Worm (Caenorhabditis elegans): ENCODE data around the gene ZK673.1.

The ZK673.1 gene

DNA sequence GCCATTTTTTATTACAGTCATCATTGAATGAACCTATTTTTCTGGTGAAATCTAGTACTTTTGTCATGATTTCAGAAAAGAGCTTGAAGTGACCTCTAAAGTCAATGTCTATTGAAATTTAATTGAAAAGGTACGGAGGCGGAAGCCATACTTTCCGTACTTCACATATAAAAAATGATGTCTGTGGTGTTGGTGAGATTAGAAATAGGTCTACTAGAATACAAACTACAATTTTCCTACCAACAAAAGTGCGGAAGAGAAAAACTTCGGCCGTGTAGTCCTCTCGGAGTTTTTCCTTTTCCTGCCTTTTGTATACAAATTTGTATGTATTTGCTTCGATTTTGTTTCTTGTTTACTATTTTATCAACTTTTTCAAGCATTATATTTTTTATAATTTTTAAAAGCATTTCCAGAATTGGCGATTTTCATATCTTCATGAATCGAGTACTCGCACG lies 47.6 kb upstream of the ZK673.1 start, which contains the start of gene T09F3.4 (continued):
- TF ChIP-seq lin-26 (GFP tag; IDR thresholded peaks at IDR 0.05), result peak; percentile 9; the same call in 1 of the 2 replicates
- TF ChIP-seq ccch-3 (GFP tag; optimal IDR thresholded peaks at IDR 0.05), result no peak
- TF ChIP-seq egl-44 (GFP tag; IDR thresholded peaks at IDR 0.05), result 0 out of 2 replicates have a peak, but pooled peaks have one; percentile 8
- TF ChIP-seq ceh-100 (GFP tag; IDR thresholded peaks at IDR 0.05), result peak; percentile 62; the same call in 1 of the 2 replicates
- peak; percentile 61 for TF ChIP-seq athp-1 (tag; optimal IDR thresholded peaks at IDR 0.05)
- no peak for TF ChIP-seq atf-7 (tag; optimal IDR thresholded peaks at IDR 0.05)
- peak; percentile 45 for TF ChIP-seq hmg-1.2 (GFP tag; IDR thresholded peaks at IDR 0.05)
- peak; percentile 10 for TF ChIP-seq attf-5 (GFP tag; optimal IDR thresholded peaks at IDR 0.05)
- no peak for TF ChIP-seq attf-3 (GFP tag; conservative IDR thresholded peaks at IDR 0.05)
- TF ChIP-seq akir-1 (GFP tag; optimal IDR thresholded peaks at IDR 0.05), result no peak
- peak; percentile 82 for TF ChIP-seq madf-6 (GFP tag; IDR thresholded peaks at IDR 0.05)
- no peak for TF ChIP-seq F39B2.1 (GFP tag; IDR thresholded peaks at IDR 0.05)
- TF ChIP-seq Y95B8A.8 (GFP tag; IDR thresholded peaks at IDR 0.05), result 0 out of 2 replicates have a peak, but pooled peaks have one; percentile 18
- TF ChIP-seq snpc-3.4 (tag; optimal IDR thresholded peaks at IDR 0.05), result peak; percentile 65
- peak; percentile 86 for TF ChIP-seq B0336.3 (GFP tag; IDR thresholded peaks at IDR 0.05)
- TF ChIP-seq mxl-1 (tag; optimal IDR thresholded peaks at IDR 0.05), result no peak
- TF ChIP-seq tbp1 (GFP tag; optimal IDR thresholded peaks at IDR 0.05), result peak; percentile 40
- TF ChIP-seq hrde-1 (tag; optimal IDR thresholded peaks at IDR 0.05; ENCODE audit: borderline replicate concordance), result peak; percentile 62
- no peak for TF ChIP-seq ztf-3 (GFP tag; optimal IDR thresholded peaks at IDR 0.05)
- peak; percentile 33 for TF ChIP-seq ceh-27 (GFP tag; optimal IDR thresholded peaks at IDR 0.05)
- 0 out of 2 replicates have a peak, but pooled peaks have one; percentile 19 for TF ChIP-seq ceh-91 (GFP tag; IDR thresholded peaks at IDR 0.05)
- peak; percentile 23; the same call in 1 of the 2 replicates for TF ChIP-seq dox-1 (GFP tag; IDR thresholded peaks at IDR 0.05)
- TF ChIP-seq xnd-1 (tag; optimal IDR thresholded peaks at IDR 0.05), result peak; percentile 43
- peak; percentile 58 for TF ChIP-seq madf-8 (GFP tag; conservative IDR thresholded peaks at IDR 0.05)
- TF ChIP-seq nhr-179 (tag; optimal IDR thresholded peaks at IDR 0.05), result no peak
- TF ChIP-seq nhr-90 (tag; optimal IDR thresholded peaks at IDR 0.05), result no peak
- no peak for TF ChIP-seq nhr-120 (GFP tag; IDR thresholded peaks at IDR 0.05)
- no peak for TF ChIP-seq unc-62 (GFP tag; optimal IDR thresholded peaks at IDR 0.05)
- TF ChIP-seq rcor-1 (GFP tag; IDR thresholded peaks at IDR 0.05), result peak; percentile 72
- TF ChIP-seq ekl-4 (GFP tag; IDR thresholded peaks at IDR 0.05), result 0 out of 2 replicates have a peak, but pooled peaks have one; percentile 49
- peak; percentile 63 for TF ChIP-seq attf-6 (GFP tag; IDR thresholded peaks at IDR 0.05)
- TF ChIP-seq Y79H2A.3 (GFP tag; conservative IDR thresholded peaks at IDR 0.05), result 0 out of 2 replicates have a peak, but pooled peaks have one; percentile 30
- no peak for TF ChIP-seq pbrm-1 (GFP tag; IDR thresholded peaks at IDR 0.05)
- TF ChIP-seq lsl-1 (GFP tag; optimal IDR thresholded peaks at IDR 0.05), result peak; percentile 43
- peak in 1 of 3 experiments; percentile 38 for TF ChIP-seq lin-35 (GFP tag; optimal IDR thresholded peaks at IDR 0.05)
- TF ChIP-seq F57A8.1 (GFP tag; optimal IDR thresholded peaks at IDR 0.05), result no peak
- TF ChIP-seq bed-2 (GFP tag; IDR thresholded peaks at IDR 0.05), result peak; percentile 76; the same call in 1 of the 2 replicates
- peak; percentile 13 for TF ChIP-seq dpl-1 (GFP tag; optimal IDR thresholded peaks at IDR 0.05)
- TF ChIP-seq F33H1.4 (GFP tag; IDR thresholded peaks at IDR 0.05), result peak; percentile 61
- no peak for TF ChIP-seq hmg-20 (GFP tag; IDR thresholded peaks at IDR 0.05)
- TF ChIP-seq lir-1 (GFP tag; conservative IDR thresholded peaks at IDR 0.05), result peak; percentile 58; the same call in 1 of the 2 replicates
- no peak for TF ChIP-seq cebp-1 (GFP tag; IDR thresholded peaks at IDR 0.05)
- TF ChIP-seq cebp-1 (tag; optimal IDR thresholded peaks at IDR 0.05), result peak; percentile 53
- TF ChIP-seq hsf-1 (GFP tag; IDR thresholded peaks at IDR 0.05), result peak; percentile 58; the same call in 1 of the 2 replicates
- peak; percentile 44; the same call in 1 of the 2 replicates for TF ChIP-seq mcd-1 (GFP tag; IDR thresholded peaks at IDR 0.05)
- TF ChIP-seq D2030.7 (GFP tag; IDR thresholded peaks at IDR 0.05), result peak; percentile 81
- TF ChIP-seq unc-130 (GFP tag; optimal IDR thresholded peaks at IDR 0.05), result peak; percentile 70
- TF ChIP-seq Y53G8AR.9 (GFP tag; conservative IDR thresholded peaks at IDR 0.05), result 0 out of 2 replicates have a peak, but pooled peaks have one; percentile 73
